Fruit fly (Drosophila melanogaster) whole organism, embryonic: ENCODE data around the gene Polr2I.
A peak's percentile ranks its signal among the peaks of the same experiment; 100 is the strongest.

Experiments used
- Adf1 ChIP-seq: fragments of 200-800 bp; sonication (Bioruptor generic); IDR thresholded peaks from 2 replicates; pipeline ENCODE4 v1.3.6; 2022; ENCODE audit warnings: missing biosample characterization, missing genetic modification characterization
- Antp ChIP-seq: fragments of 200-800 bp; sonication (Bioruptor generic); optimal IDR thresholded peaks from 3 replicates; lab custom pipeline; 2016; ENCODE audit warnings: missing biosample characterization, missing genetic modification characterization
- Bdp1 ChIP-seq: fragments of 200-800 bp; sonication (Bioruptor generic); optimal IDR thresholded peaks from 3 replicates; lab custom pipeline; 2016; ENCODE audit warnings: missing biosample characterization, missing genetic modification characterization
- CG10321 ChIP-seq: fragments of 200-800 bp; sonication (Bioruptor generic); IDR thresholded peaks from 2 replicates; pipeline ENCODE4 v1.3.6; 2022; ENCODE audit warnings: missing biosample characterization, missing genetic modification characterization
- CG10543 ChIP-seq: fragments of 200-800 bp; sonication (Bioruptor generic); optimal IDR thresholded peaks from 3 replicates; lab custom pipeline; 2017; ENCODE audit warnings: missing biosample characterization, mild to moderate bottlenecking, missing genetic modification characterization, moderate library complexity
- CG11093 ChIP-seq: fragments of 200-800 bp; sonication (Bioruptor generic); IDR thresholded peaks from 3 replicates; pipeline ENCODE4 v1.3.6; 2022; ENCODE audit warnings: missing biosample characterization, missing genetic modification characterization
- CG11560 ChIP-seq: fragments of 200-800 bp; sonication (Bioruptor generic); IDR thresholded peaks from 3 replicates; pipeline ENCODE4 v1.3.6; 2022; ENCODE audit warnings: missing biosample characterization, missing genetic modification characterization
- CG12659 ChIP-seq: fragments of 200-800 bp; sonication (Bioruptor generic); optimal IDR thresholded peaks from 3 replicates; lab custom pipeline; 2017; ENCODE audit warnings: mild to moderate bottlenecking, missing biosample characterization, missing genetic modification reagents, missing genetic modification characterization
- CG12744 ChIP-seq: fragments of 200-800 bp; sonication (Bioruptor generic); optimal IDR thresholded peaks from 2 replicates; lab custom pipeline; 2016; ENCODE audit warnings: missing biosample characterization, missing genetic modification characterization
- CG1602 ChIP-seq: fragments of 200-800 bp; sonication (Bioruptor generic); optimal IDR thresholded peaks from 3 replicates; lab custom pipeline; 2016; ENCODE audit warnings: missing biosample characterization, missing genetic modification characterization
- CG16815 ChIP-seq: fragments of 200-800 bp; sonication (Bioruptor generic); optimal IDR thresholded peaks from 3 replicates; lab custom pipeline; 2017; ENCODE audit warnings: missing biosample characterization, mild to moderate bottlenecking, missing genetic modification characterization
- CG17385 ChIP-seq: fragments of 200-800 bp; sonication (Bioruptor generic); optimal IDR thresholded peaks from 3 replicates; lab custom pipeline; 2018; ENCODE audit warnings: missing biosample characterization, mild to moderate bottlenecking, missing genetic modification characterization
- CG2889 ChIP-seq: fragments of 200-800 bp; sonication (Bioruptor generic); IDR thresholded peaks from 3 replicates; pipeline ENCODE4 v1.3.6; 2022; ENCODE audit warnings: missing biosample characterization, missing genetic modification characterization
- CG32532 ChIP-seq: fragments of 200-800 bp; sonication (Bioruptor generic); IDR thresholded peaks from 2 replicates; pipeline ENCODE4 v1.3.6; 2022; ENCODE audit warnings: missing biosample characterization, missing genetic modification characterization
- CG3838 ChIP-seq: fragments of 200-800 bp; sonication (Bioruptor generic); optimal IDR thresholded peaks from 3 replicates; lab custom pipeline; 2016; ENCODE audit warnings: missing biosample characterization, missing genetic modification characterization
- CG4328 ChIP-seq: fragments of 200-800 bp; sonication (Bioruptor generic); optimal IDR thresholded peaks from 3 replicates; lab custom pipeline; 2017; ENCODE audit warnings: missing biosample characterization, missing genetic modification reagents, missing genetic modification characterization
- CG5245 ChIP-seq: fragments of 200-800 bp; sonication (Bioruptor generic); optimal IDR thresholded peaks from 3 replicates; lab custom pipeline; 2016; ENCODE audit warnings: missing biosample characterization, missing genetic modification characterization
- CG5953 ChIP-seq: fragments of 200-800 bp; sonication (Bioruptor generic); IDR thresholded peaks from 2 replicates; pipeline ENCODE4 v1.3.6; 2022; ENCODE audit warnings: missing biosample characterization, missing genetic modification characterization
- CG6272 ChIP-seq: fragments of 200-800 bp; sonication (Bioruptor generic); IDR thresholded peaks from 2 replicates; pipeline ENCODE4 v1.3.6; 2022; ENCODE audit warnings: missing biosample characterization, missing genetic modification characterization
- CG6683 ChIP-seq: fragments of 200-800 bp; sonication (Bioruptor generic); optimal IDR thresholded peaks from 2 replicates; lab custom pipeline; 2017; ENCODE audit warnings: missing biosample characterization, mild to moderate bottlenecking, missing genetic modification characterization, missing genetic modification reagents
- CG6854 ChIP-seq: fragments of 200-800 bp; sonication (Bioruptor generic); optimal IDR thresholded peaks from 3 replicates; lab custom pipeline; 2017; ENCODE audit warnings: missing biosample characterization, mild to moderate bottlenecking, missing genetic modification characterization
- CG7786 ChIP-seq: fragments of 200-800 bp; sonication (Bioruptor generic); optimal IDR thresholded peaks from 2 replicates; lab custom pipeline; 2016; ENCODE audit warnings: missing biosample characterization, missing genetic modification characterization
- CG7928 ChIP-seq: fragments of 200-800 bp; sonication (Bioruptor generic); optimal IDR thresholded peaks from 2 replicates; lab custom pipeline; 2017; ENCODE audit warnings: missing biosample characterization, mild to moderate bottlenecking, missing genetic modification characterization
- CG8089 ChIP-seq: fragments of 200-800 bp; sonication (Bioruptor generic); optimal IDR thresholded peaks from 3 replicates; lab custom pipeline; 2016; ENCODE audit warnings: missing biosample characterization, missing genetic modification characterization
- Dbx ChIP-seq: fragments of 200-800 bp; sonication (Bioruptor generic); IDR thresholded peaks from 3 replicates; pipeline ENCODE4 v1.3.6; 2022; ENCODE audit warnings: missing biosample characterization, missing genetic modification characterization
- Dip3 ChIP-seq: fragments of 200-800 bp; sonication (Bioruptor generic); optimal IDR thresholded peaks from 3 replicates; lab custom pipeline; 2016; ENCODE audit warnings: missing biosample characterization, missing genetic modification characterization
- Eip74EF ChIP-seq, 2 experiments: fragments of 200-800 bp in 1 of 2; fragments of >200 bp in 1 of 2; sonication (Bioruptor generic) in 1 of 2; optimal IDR thresholded peaks; 2 replicates each; lab custom pipeline; 2017 to 2019; ENCODE audit warnings: missing biosample characterization in 2 of 2, missing genetic modification characterization in 2 of 2, mild to moderate bottlenecking in 1 of 2, moderate library complexity in 1 of 2
- Elba2 ChIP-seq: fragments of 200-800 bp; sonication (Bioruptor generic); optimal IDR thresholded peaks from 3 replicates; lab custom pipeline; 2016; ENCODE audit warnings: missing biosample characterization, missing genetic modification characterization
- Gug ChIP-seq: fragments of 200-800 bp; sonication (Bioruptor generic); IDR thresholded peaks from 4 replicates; pipeline ENCODE4 v1.3.6; 2022; ENCODE audit warnings: missing biosample characterization, missing genetic modification characterization
- H15 ChIP-seq: fragments of 200-800 bp; sonication (Bioruptor generic); IDR thresholded peaks from 3 replicates; pipeline ENCODE4 v1.3.6; 2022; ENCODE audit warnings: missing biosample characterization, missing genetic modification characterization
- HLH3B ChIP-seq: fragments of 200-800 bp; sonication (Bioruptor generic); IDR thresholded peaks from 2 replicates; pipeline ENCODE4 v1.3.6; 2022; ENCODE audit warnings: missing biosample characterization, missing genetic modification characterization
- HLH54F ChIP-seq: fragments of 200-800 bp; sonication (Bioruptor generic); optimal IDR thresholded peaks from 3 replicates; lab custom pipeline; 2016; ENCODE audit warnings: missing biosample characterization, missing genetic modification characterization
- Hey ChIP-seq: fragments of 200-800 bp; sonication (Bioruptor generic); optimal IDR thresholded peaks from 3 replicates; lab custom pipeline; 2018; ENCODE audit warnings: missing biosample characterization, mild to moderate bottlenecking, missing genetic modification characterization
- HmgZ ChIP-seq: fragments of 200-800 bp; sonication (Bioruptor generic); optimal IDR thresholded peaks from 2 replicates; lab custom pipeline; 2018; ENCODE audit warnings: missing biosample characterization, mild to moderate bottlenecking, missing genetic modification characterization
- Kr ChIP-seq: fragments of 200-800 bp; sonication (Bioruptor generic); optimal IDR thresholded peaks from 2 replicates; lab custom pipeline; 2017; ENCODE audit warnings: missing biosample characterization, mild to moderate bottlenecking, missing genetic modification characterization
- Meics ChIP-seq: fragments of 200-800 bp; sonication (Bioruptor generic); optimal IDR thresholded peaks from 2 replicates; lab custom pipeline; 2017; ENCODE audit warnings: missing biosample characterization, mild to moderate bottlenecking, missing genetic modification characterization
- NK7.1 ChIP-seq: fragments of 200-800 bp; sonication (Bioruptor generic); optimal IDR thresholded peaks from 3 replicates; lab custom pipeline; 2016; ENCODE audit warnings: missing biosample characterization, missing genetic modification characterization
- PHDP ChIP-seq: fragments of 200-800 bp; sonication (Bioruptor generic); optimal IDR thresholded peaks from 3 replicates; lab custom pipeline; 2018; ENCODE audit warnings: missing biosample characterization, mild to moderate bottlenecking, missing genetic modification characterization, moderate library complexity
- Sox102F ChIP-seq: fragments of 200-800 bp; sonication (Bioruptor generic); optimal IDR thresholded peaks from 2 replicates; lab custom pipeline; 2018; ENCODE audit warnings: missing biosample characterization, mild to moderate bottlenecking, missing genetic modification characterization, moderate library complexity
- Sry-β ChIP-seq: fragments of 200-800 bp; sonication (Bioruptor generic); optimal IDR thresholded peaks from 2 replicates; lab custom pipeline; 2018; ENCODE audit warnings: missing biosample characterization, mild to moderate bottlenecking, missing genetic modification characterization, moderate library complexity
- Ssrp ChIP-seq: fragments of 200-800 bp; sonication (Bioruptor generic); optimal IDR thresholded peaks from 2 replicates; lab custom pipeline; 2018; ENCODE audit warnings: missing biosample characterization, mild to moderate bottlenecking, missing genetic modification characterization, moderate library complexity
- aop ChIP-seq: fragments of 200-800 bp; sonication (Bioruptor generic); IDR thresholded peaks from 2 replicates; pipeline ENCODE4 v1.3.6; 2022; ENCODE audit warnings: missing biosample characterization, missing genetic modification characterization
- bcd ChIP-seq: fragments of 200-800 bp; sonication (Bioruptor generic); optimal IDR thresholded peaks from 2 replicates; lab custom pipeline; 2017; ENCODE audit warnings: missing biosample characterization, mild to moderate bottlenecking, missing genetic modification characterization
- br ChIP-seq: fragments of >200 bp; optimal IDR thresholded peaks from 2 replicates; lab custom pipeline; 2017
- crc ChIP-seq: fragments of 200-800 bp; sonication (Bioruptor generic); optimal IDR thresholded peaks from 2 replicates; lab custom pipeline; 2016; ENCODE audit warnings: missing biosample characterization, missing genetic modification characterization
- danr ChIP-seq: fragments of 200-800 bp; sonication (Bioruptor generic); IDR thresholded peaks from 2 replicates; pipeline ENCODE4 v1.3.6; 2022; ENCODE audit warnings: missing biosample characterization, missing genetic modification characterization
- dm ChIP-seq: fragments of 200-800 bp; sonication (Bioruptor generic); optimal IDR thresholded peaks from 3 replicates; lab custom pipeline; 2016; ENCODE audit warnings: missing biosample characterization, missing genetic modification characterization
- en ChIP-seq: fragments of 200-800 bp; sonication (Bioruptor generic); optimal IDR thresholded peaks from 2 replicates; lab custom pipeline; 2016; ENCODE audit warnings: missing biosample characterization, missing genetic modification characterization
- exex ChIP-seq: fragments of 200-800 bp; sonication (Bioruptor generic); optimal IDR thresholded peaks from 4 replicates; lab custom pipeline; 2018; ENCODE audit warnings: missing biosample characterization, mild to moderate bottlenecking, missing genetic modification characterization, moderate library complexity
- fu2 ChIP-seq: fragments of 200-800 bp; sonication (Bioruptor generic); optimal IDR thresholded peaks from 2 replicates; lab custom pipeline; 2016; ENCODE audit warnings: missing biosample characterization, missing genetic modification characterization
- lola ChIP-seq, 3 experiments: fragments of >200 bp in 2 of 3; fragments of 200-800 bp in 1 of 3; sonication (Bioruptor generic) in 1 of 3; optimal IDR thresholded peaks; 2 replicates each; lab custom pipeline; 2017 to 2019; ENCODE audit warnings: missing biosample characterization in 3 of 3, missing genetic modification characterization in 3 of 3, mild to moderate bottlenecking in 1 of 3, moderate library complexity in 1 of 3
- run ChIP-seq: fragments of 200-800 bp; sonication (Bioruptor generic); optimal IDR thresholded peaks from 3 replicates; lab custom pipeline; 2018; ENCODE audit warnings: missing biosample characterization, mild to moderate bottlenecking, missing genetic modification characterization

Gene Polr2I

dm6 chr3R:14353733-14354152 lies 44.9 kb downstream of the Polr2I start (continued):
- TF ChIP-seq danr (GFP tag; lab: Robert Waterston, UW) = peak; percentile 68; the same call in 1 of the 2 replicates
- TF ChIP-seq bcd (GFP tag; lab: Kevin White, UChicago) = peak; percentile 76
- peak; percentile 30; the same call in 1 of the 3 replicates for TF ChIP-seq H15
- peak; percentile 14 for TF ChIP-seq HmgZ (tag; lab: Kevin White, UChicago)
- 0 out of 4 replicates have a peak, but pooled peaks have one; percentile 33 for TF ChIP-seq Gug
- peak in 1 of 2 experiments; percentile 21 for TF ChIP-seq Eip74EF (GFP tag; optimal IDR thresholded peaks at IDR 0.05; lab: Kevin White, UChicago)
- TF ChIP-seq CG7928 (GFP tag; lab: Kevin White, UChicago) = no peak
- no peak for TF ChIP-seq NK7.1 (GFP tag; lab: Kevin White, UChicago)
- TF ChIP-seq exex (tag; lab: Kevin White, UChicago) = peak; percentile 14
- TF ChIP-seq Dbx (GFP tag; lab: Robert Waterston, UW) = peak; percentile 66; the same call in 2 of the 3 replicates
- TF ChIP-seq CG8089 = no peak
- no peak for TF ChIP-seq dm (GFP tag; lab: Kevin White, UChicago)
- no peak for TF ChIP-seq HLH54F (GFP tag; lab: Kevin White, UChicago)
- TF ChIP-seq CG16815 (GFP tag; lab: Kevin White, UChicago) = peak; percentile 39
- TF ChIP-seq Adf1 (GFP tag; lab: Robert Waterston, UW) = no peak; the same call in 1 of the 2 replicates
- peak; percentile 72 for TF ChIP-seq CG6683 (GFP tag; lab: Kevin White, UChicago)
- TF ChIP-seq CG1602 (GFP tag; lab: Kevin White, UChicago) = peak; percentile 18
- no peak for TF ChIP-seq Antp (GFP tag; lab: Kevin White, UChicago)
- TF ChIP-seq Sry-β (GFP tag; lab: Kevin White, UChicago) = no peak
- TF ChIP-seq Ssrp (tag; lab: Kevin White, UChicago) = peak; percentile 65
- TF ChIP-seq aop = no peak
- TF ChIP-seq CG7786 (GFP tag; lab: Kevin White, UChicago) = no peak
- TF ChIP-seq HLH3B (GFP tag; lab: Robert Waterston, UW) = peak; percentile 62
- peak; percentile 85 for TF ChIP-seq Meics (GFP tag; lab: Kevin White, UChicago)
- no peak for TF ChIP-seq CG3838
- TF ChIP-seq CG12659 = peak; percentile 59
- peak; percentile 56 for TF ChIP-seq CG10543
- peak; percentile 49 for TF ChIP-seq CG5245
- TF ChIP-seq CG11560 (tag; lab: Robert Waterston, UW) = no peak
- no peak for TF ChIP-seq Kr (GFP tag; lab: Kevin White, UChicago)
- peak; percentile 9 for TF ChIP-seq CG4328
- peak; percentile 69 for TF ChIP-seq CG32532 (GFP tag; lab: Robert Waterston, UW)
- TF ChIP-seq br = no peak
- no peak for TF ChIP-seq en (GFP tag; lab: Kevin White, UChicago)
- no peak for TF ChIP-seq CG6272
- TF ChIP-seq PHDP (tag; lab: Kevin White, UChicago) = peak; percentile 77
- peak; percentile 74 for TF ChIP-seq CG6854 (GFP tag; lab: Kevin White, UChicago)
- TF ChIP-seq run = peak; percentile 43
- TF ChIP-seq crc (GFP tag; lab: Kevin White, UChicago) = no peak
- TF ChIP-seq lola (GFP tag; optimal IDR thresholded peaks at IDR 0.05; lab: Kevin White, UChicago) = peak in 1 of 3 experiments; percentile 48
- 0 out of 3 replicates have a peak, but pooled peaks have one; percentile 42 for TF ChIP-seq CG11093 (GFP tag; lab: Robert Waterston, UW)
- TF ChIP-seq CG17385 = peak; percentile 55
- no peak for TF ChIP-seq CG12744
- TF ChIP-seq Elba2 (GFP tag; lab: Kevin White, UChicago) = no peak
- TF ChIP-seq CG5953 (GFP tag; lab: Robert Waterston, UW) = no peak; the same call in 1 of the 2 replicates
- no peak for TF ChIP-seq CG2889 (GFP tag; lab: Robert Waterston, UW)
- no peak for TF ChIP-seq CG10321 (GFP tag; lab: Robert Waterston, UW)
- no peak for TF ChIP-seq Bdp1 (GFP tag; lab: Kevin White, UChicago)
- TF ChIP-seq Dip3 (GFP tag; lab: Kevin White, UChicago) = no peak
- TF ChIP-seq fu2 (GFP tag; lab: Kevin White, UChicago) = no peak
- no peak for TF ChIP-seq Hey
- TF ChIP-seq Sox102F = peak; percentile 74
